Worm (Caenorhabditis elegans) whole organism, young adult: ENCODE data around the gene nhr-272.

Experiments
- B0336.3 ChIP-seq: fragments of 200-800 bp; sonication (Bioruptor generic); IDR thresholded peaks from 2 replicates; pipeline ENCODE4 v1.3.6; 2022; ENCODE audit warnings: missing genetic modification characterization, missing compliant biosample characterization
- C17E4.6 ChIP-seq: fragments of 200-800 bp; sonication (Bioruptor generic); IDR thresholded peaks from 2 replicates; pipeline ENCODE4 v1.3.6; 2022; ENCODE audit warnings: missing genetic modification reagents, missing genetic modification characterization, missing compliant biosample characterization
- F22D6.2 ChIP-seq: sonication (generic microtip); optimal IDR thresholded peaks from 2 replicates; lab custom pipeline; 2016; ENCODE audit warnings: mild to moderate bottlenecking, missing genetic modification characterization, missing compliant biosample characterization
- F33H1.4 ChIP-seq: fragments of 200-800 bp; sonication (Bioruptor generic); IDR thresholded peaks from 2 replicates; pipeline ENCODE4 v1.3.6; 2022; ENCODE audit warnings: missing genetic modification reagents, missing genetic modification characterization, missing compliant biosample characterization
- F37B4.10 ChIP-seq: fragments of 200-800 bp; sonication (Bioruptor generic); IDR thresholded peaks from 2 replicates; pipeline ENCODE4 v1.3.6; 2022; ENCODE audit warnings: missing genetic modification characterization, missing compliant biosample characterization
- F49E8.2 ChIP-seq: sonication (generic microtip); optimal IDR thresholded peaks from 3 replicates; lab custom pipeline; 2017; ENCODE audit warnings: missing genetic modification characterization, mild to moderate bottlenecking, missing compliant biosample characterization, antibody characterized with exemption, moderate library complexity; ENCODE audit not compliant: insufficient read depth
- F52B5.7 ChIP-seq: sonication (generic microtip); optimal IDR thresholded peaks from 2 replicates; lab custom pipeline; 2016; ENCODE audit warnings: mild to moderate bottlenecking, missing genetic modification characterization, missing compliant biosample characterization
- Y56A3A.18 ChIP-seq: fragments of 200-800 bp; sonication (Bioruptor generic); IDR thresholded peaks from 2 replicates; pipeline ENCODE4 v1.3.6; 2022; ENCODE audit warnings: missing genetic modification reagents, missing genetic modification characterization, missing compliant biosample characterization
- Y67H2A.10 ChIP-seq: fragments of 200-800 bp; sonication (Bioruptor generic); conservative IDR thresholded peaks from 2 replicates; pipeline ENCODE4 v1.3.6; 2022; ENCODE audit warnings: missing genetic modification reagents, missing genetic modification characterization, missing compliant biosample characterization
- ama-1 ChIP-seq, 3 experiments: fragments of 150-350 bp in 1 of 3; sonication (generic microtip) in 2 of 3; optimal IDR thresholded peaks; 2 replicates each; lab custom pipeline; 2014 to 2018; ENCODE audit warnings: missing biosample characterization in 2 of 3, missing genetic modification characterization in 2 of 3, missing genetic modification reagents in 2 of 3
- athp-1 ChIP-seq: sonication (generic microtip); optimal IDR thresholded peaks from 2 replicates; lab custom pipeline; 2017; ENCODE audit warnings: mild to moderate bottlenecking, missing genetic modification characterization, missing compliant biosample characterization
- attf-3 ChIP-seq: fragments of 200-800 bp; sonication (Bioruptor generic); conservative IDR thresholded peaks from 2 replicates; pipeline ENCODE4 v1.3.6; 2022; ENCODE audit warnings: missing genetic modification reagents, missing genetic modification characterization, missing compliant biosample characterization
- bed-2 ChIP-seq: fragments of 200-800 bp; sonication (Bioruptor generic); IDR thresholded peaks from 2 replicates; pipeline ENCODE4 v1.3.6; 2022; ENCODE audit warnings: missing genetic modification reagents, missing genetic modification characterization, missing compliant biosample characterization
- cebp-2 ChIP-seq: fragments of 200-800 bp; sonication (Bioruptor generic); IDR thresholded peaks from 2 replicates; pipeline ENCODE4 v1.3.6; 2022; ENCODE audit warnings: missing genetic modification characterization, missing compliant biosample characterization
- dpff-1 ChIP-seq: sonication (generic microtip); optimal IDR thresholded peaks from 2 replicates; lab custom pipeline; 2017; ENCODE audit warnings: mild to moderate bottlenecking, missing genetic modification characterization, missing compliant biosample characterization
- egl-18 ChIP-seq: fragments of 200-800 bp; sonication (Bioruptor generic); IDR thresholded peaks from 2 replicates; pipeline ENCODE4 v1.3.6; 2022; ENCODE audit warnings: missing genetic modification reagents, missing genetic modification characterization, missing compliant biosample characterization
- egrh-3 ChIP-seq: fragments of 200-800 bp; sonication (Bioruptor generic); IDR thresholded peaks from 2 replicates; pipeline ENCODE4 v1.3.6; 2022; ENCODE audit warnings: missing genetic modification reagents, missing genetic modification characterization, missing compliant biosample characterization
- ekl-4 ChIP-seq: fragments of 200-800 bp; sonication (Bioruptor generic); IDR thresholded peaks from 2 replicates; pipeline ENCODE4 v1.3.6; 2022; ENCODE audit warnings: missing genetic modification reagents, missing genetic modification characterization, missing compliant biosample characterization
- ets-4 ChIP-seq: fragments of 200-800 bp; sonication (Bioruptor generic); optimal IDR thresholded peaks from 2 replicates; lab custom pipeline; 2018; ENCODE audit warnings: mild to moderate bottlenecking, missing genetic modification characterization, missing compliant biosample characterization
- him-1 ChIP-seq: sonication (generic microtip); optimal IDR thresholded peaks from 2 replicates; lab custom pipeline; 2016; ENCODE audit warnings: missing genotype, missing genetic modification reagents, missing genetic modification characterization, missing compliant biosample characterization
- hlh-12 ChIP-seq: sonication (generic microtip); optimal IDR thresholded peaks from 2 replicates; lab custom pipeline; 2016; ENCODE audit warnings: missing genetic modification characterization, missing compliant biosample characterization
- hmg-1.2 ChIP-seq: fragments of 200-800 bp; sonication (Bioruptor generic); IDR thresholded peaks from 2 replicates; pipeline ENCODE4 v1.3.6; 2022; ENCODE audit warnings: missing genetic modification reagents, missing genetic modification characterization, missing compliant biosample characterization
- hmg-20 ChIP-seq: fragments of 200-800 bp; sonication (Bioruptor generic); IDR thresholded peaks from 2 replicates; pipeline ENCODE4 v1.3.6; 2022; ENCODE audit warnings: missing genetic modification reagents, missing genetic modification characterization, missing compliant biosample characterization
- hrde-1 ChIP-seq: sonication (generic microtip); optimal IDR thresholded peaks from 2 replicates; lab custom pipeline; 2016; ENCODE audit warnings: missing genetic modification characterization, mild to moderate bottlenecking, missing compliant biosample characterization, moderate library complexity, missing genotype, missing genetic modification reagents, borderline replicate concordance
- hsf-1 ChIP-seq: fragments of 200-800 bp; sonication (Bioruptor generic); IDR thresholded peaks from 2 replicates; pipeline ENCODE4 v1.3.6; 2022; ENCODE audit warnings: missing genetic modification reagents, missing genetic modification characterization, missing compliant biosample characterization
- lin-26 ChIP-seq: fragments of 200-800 bp; sonication (Bioruptor generic); IDR thresholded peaks from 2 replicates; pipeline ENCODE4 v1.3.6; 2022; ENCODE audit warnings: missing genetic modification reagents, missing genetic modification characterization, missing compliant biosample characterization
- lin-54 ChIP-seq: fragments of 200-800 bp; sonication (Bioruptor generic); optimal IDR thresholded peaks from 2 replicates; lab custom pipeline; 2018; ENCODE audit warnings: mild to moderate bottlenecking, missing genetic modification characterization, missing compliant biosample characterization
- lir-1 ChIP-seq: fragments of 200-800 bp; sonication (Bioruptor generic); conservative IDR thresholded peaks from 2 replicates; pipeline ENCODE4 v1.3.6; 2022; ENCODE audit warnings: missing genetic modification reagents, missing genetic modification characterization, missing compliant biosample characterization
- madf-8 ChIP-seq: fragments of 200-800 bp; sonication (Bioruptor generic); conservative IDR thresholded peaks from 2 replicates; pipeline ENCODE4 v1.3.6; 2022; ENCODE audit warnings: missing genetic modification reagents, missing genetic modification characterization, missing compliant biosample characterization
- mcd-1 ChIP-seq: fragments of 200-800 bp; sonication (Bioruptor generic); IDR thresholded peaks from 2 replicates; pipeline ENCODE4 v1.3.6; 2022; ENCODE audit warnings: missing genetic modification reagents, missing genetic modification characterization, missing compliant biosample characterization
- pha-4 ChIP-seq: fragments of 150-350 bp; sonication (generic microtip); optimal IDR thresholded peaks from 2 replicates; lab custom pipeline; 2014; ENCODE audit warnings: missing biosample characterization, missing genetic modification reagents, missing genetic modification characterization
- snpc-1.3 ChIP-seq: sonication (generic microtip); optimal IDR thresholded peaks from 2 replicates; lab custom pipeline; 2017; ENCODE audit warnings: missing genetic modification characterization, mild to moderate bottlenecking, missing compliant biosample characterization, antibody characterized with exemption, moderate library complexity, missing genotype, missing genetic modification reagents; ENCODE audit not compliant: insufficient read depth
- snpc-4 ChIP-seq, 5 experiments: fragments of 150-350 bp in 1 of 5; sonication (generic microtip) in 4 of 5; optimal IDR thresholded peaks; 2 replicates each; lab custom pipeline; 2014 to 2018; ENCODE audit warnings: missing genetic modification characterization in 5 of 5, missing biosample characterization in 3 of 5, antibody characterized with exemption in 2 of 5, mild to moderate bottlenecking in 2 of 5, missing compliant biosample characterization in 2 of 5, missing genotype in 2 of 5, moderate library complexity in 2 of 5, missing genetic modification reagents in 1 of 5
- sptf-2 ChIP-seq: fragments of 200-800 bp; sonication (Bioruptor generic); optimal IDR thresholded peaks from 2 replicates; lab custom pipeline; 2018; ENCODE audit warnings: mild to moderate bottlenecking, missing genetic modification characterization, missing compliant biosample characterization
- tlf-1 ChIP-seq: fragments of 200-800 bp; sonication (Bioruptor generic); optimal IDR thresholded peaks from 2 replicates; lab custom pipeline; 2018; ENCODE audit warnings: mild to moderate bottlenecking, missing genetic modification characterization, missing compliant biosample characterization
- unc-130 ChIP-seq: sonication (generic microtip); optimal IDR thresholded peaks from 2 replicates; lab custom pipeline; 2016; ENCODE audit warnings: missing genetic modification reagents, missing genetic modification characterization, missing compliant biosample characterization
- zim-3 ChIP-seq: sonication (generic microtip); optimal IDR thresholded peaks from 2 replicates; lab custom pipeline; 2017; ENCODE audit warnings: mild to moderate bottlenecking, missing genetic modification characterization, moderate library complexity, missing compliant biosample characterization
- ztf-18 ChIP-seq: sonication (generic microtip); optimal IDR thresholded peaks from 2 replicates; lab custom pipeline; 2016; ENCODE audit warnings: missing genotype, mild to moderate bottlenecking, missing genetic modification characterization, missing compliant biosample characterization
- ztf-28 ChIP-seq: fragments of 200-800 bp; sonication (Bioruptor generic); IDR thresholded peaks from 2 replicates; pipeline ENCODE4 v1.3.6; 2022; ENCODE audit warnings: missing genetic modification reagents, missing genetic modification characterization, missing compliant biosample characterization
- ztf-6 ChIP-seq: fragments of 200-800 bp; sonication (Bioruptor generic); IDR thresholded peaks from 2 replicates; pipeline ENCODE4 v1.3.6; 2022; ENCODE audit warnings: missing genetic modification reagents, missing genetic modification characterization, missing compliant biosample characterization

nhr-272 gene

DNA sequence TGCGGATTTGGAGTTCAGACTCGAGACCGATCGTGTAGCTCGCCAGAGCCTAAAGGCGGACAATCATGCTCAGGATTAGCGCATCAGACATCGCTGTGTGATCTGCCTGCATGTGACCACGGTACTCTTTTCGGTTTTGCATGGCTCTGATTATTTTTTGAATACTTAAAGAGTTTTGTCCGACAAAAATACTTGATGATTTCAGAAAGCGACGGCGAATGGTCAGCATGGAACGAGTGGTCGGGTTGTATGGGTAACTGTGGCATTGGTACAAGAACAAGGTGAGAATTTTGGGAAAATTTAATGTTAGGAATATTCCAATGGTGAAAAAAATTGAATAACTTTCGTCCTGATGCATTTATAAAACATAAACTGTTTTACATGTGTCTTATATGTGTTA, 17.1 kb downstream of the nhr-272 start:
- TF ChIP-seq him-1 (tag; lab: Kevin White, UChicago) = no peak
- TF ChIP-seq F52B5.7 (tag; lab: Kevin White, UChicago) = no peak
- no peak for TF ChIP-seq F37B4.10 (GFP tag; lab: Robert Waterston, UW)

DNA sequence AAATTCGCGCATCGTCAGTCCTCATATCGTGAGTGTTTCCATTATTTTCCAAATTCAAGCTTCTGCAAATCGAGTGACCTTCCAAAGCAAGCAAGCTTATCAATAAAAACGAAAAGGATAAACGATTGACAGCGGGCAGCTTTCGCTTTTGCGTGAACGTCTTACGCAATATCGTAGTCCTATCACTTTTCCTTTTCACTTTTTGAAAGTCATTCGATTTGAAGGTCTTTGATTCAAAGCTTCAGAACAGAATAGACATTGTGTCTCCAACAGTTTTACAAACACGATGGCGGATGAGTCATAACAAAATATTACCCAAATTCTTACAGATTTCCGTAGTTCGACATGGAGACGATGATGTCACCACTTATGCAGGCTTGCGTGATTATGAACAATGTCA, 25.0 kb downstream of the nhr-272 start:
- no peak for TF ChIP-seq F33H1.4 (GFP tag; lab: Robert Waterston, UW)
- no peak for TF ChIP-seq egrh-3 (GFP tag; lab: Robert Waterston, UW)
- TF ChIP-seq unc-130 (GFP tag; lab: Kevin White, UChicago) = no peak
- TF ChIP-seq hmg-20 (GFP tag; lab: Robert Waterston, UW) = no peak
- TF ChIP-seq, all 124 proteins: peak for 0

DNA sequence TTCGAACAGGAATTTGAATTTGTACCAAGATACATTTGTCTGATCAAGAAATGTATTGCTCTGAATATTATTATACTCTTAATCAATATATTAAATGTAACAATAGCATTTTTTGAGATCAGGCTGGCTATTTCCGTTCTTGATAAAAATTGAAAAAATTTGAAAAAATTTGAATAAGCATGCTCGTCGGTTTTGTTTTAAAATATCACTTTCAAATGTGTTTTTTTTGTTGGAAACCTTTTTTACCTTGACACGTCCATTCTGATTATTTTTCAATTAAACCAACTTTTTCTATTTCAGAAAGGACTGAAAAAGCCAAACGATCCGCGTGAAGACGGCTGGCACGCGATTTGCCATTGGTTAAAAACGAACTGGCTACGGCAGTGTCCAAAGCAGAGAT, 26.1 kb downstream of the nhr-272 start, which contains the start of gene adt-1:
Gene adt-1 (plus strand): TSS at position 301 of the 400 bp plus-strand sequence.
- TF ChIP-seq hlh-12 = no peak
- TF ChIP-seq mcd-1 (GFP tag; lab: Robert Waterston, UW) = no peak
- TF ChIP-seq Y67H2A.10 (GFP tag; lab: Robert Waterston, UW) = no peak
- no peak for TF ChIP-seq zim-3 (tag; lab: Kevin White, UChicago)
- no peak for TF ChIP-seq bed-2 (GFP tag; lab: Robert Waterston, UW)
- no peak for TF ChIP-seq lin-26 (GFP tag; lab: Robert Waterston, UW)
- no peak for TF ChIP-seq sptf-2 (GFP tag; lab: Kevin White, UChicago)
- TF ChIP-seq tlf-1 (GFP tag; lab: Kevin White, UChicago) = no peak
- TF ChIP-seq B0336.3 = no peak
- TF ChIP-seq F49E8.2 (tag; lab: Kevin White, UChicago) = no peak

DNA sequence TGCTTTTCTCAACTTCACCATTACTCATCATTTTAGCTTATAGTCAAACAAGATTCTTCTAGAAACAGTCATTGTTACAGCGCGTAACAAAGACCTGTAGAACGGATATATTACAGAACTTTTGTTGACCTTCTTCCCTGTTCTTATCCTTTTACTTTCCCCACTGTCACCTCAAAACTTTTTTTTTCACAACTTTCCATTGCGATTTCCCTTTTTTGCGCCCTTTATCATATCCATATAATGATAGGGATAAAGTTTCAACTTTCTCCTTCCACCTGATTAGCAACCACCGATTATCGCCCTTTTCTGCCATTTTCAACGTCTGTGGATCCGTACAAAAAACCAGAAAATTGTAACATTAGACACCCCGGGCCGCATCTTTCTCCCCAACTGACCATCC, 27.5 kb downstream of the nhr-272 start:
- TF ChIP-seq ztf-28 (GFP tag; lab: Robert Waterston, UW) (no peak), Y56A3A.18 (GFP tag; lab: Robert Waterston, UW) (no peak), C17E4.6 (GFP tag; lab: Robert Waterston, UW) (no peak), cebp-2 (GFP tag; lab: Robert Waterston, UW) (no peak), lin-54 (no peak), ekl-4 (GFP tag; lab: Robert Waterston, UW) (no peak), egl-18 (GFP tag; lab: Robert Waterston, UW) (no peak), B0336.3 (no peak), unc-130 (GFP tag; lab: Kevin White, UChicago) (no peak), attf-3 (GFP tag; lab: Robert Waterston, UW) (no peak), hrde-1 (no peak)

DNA sequence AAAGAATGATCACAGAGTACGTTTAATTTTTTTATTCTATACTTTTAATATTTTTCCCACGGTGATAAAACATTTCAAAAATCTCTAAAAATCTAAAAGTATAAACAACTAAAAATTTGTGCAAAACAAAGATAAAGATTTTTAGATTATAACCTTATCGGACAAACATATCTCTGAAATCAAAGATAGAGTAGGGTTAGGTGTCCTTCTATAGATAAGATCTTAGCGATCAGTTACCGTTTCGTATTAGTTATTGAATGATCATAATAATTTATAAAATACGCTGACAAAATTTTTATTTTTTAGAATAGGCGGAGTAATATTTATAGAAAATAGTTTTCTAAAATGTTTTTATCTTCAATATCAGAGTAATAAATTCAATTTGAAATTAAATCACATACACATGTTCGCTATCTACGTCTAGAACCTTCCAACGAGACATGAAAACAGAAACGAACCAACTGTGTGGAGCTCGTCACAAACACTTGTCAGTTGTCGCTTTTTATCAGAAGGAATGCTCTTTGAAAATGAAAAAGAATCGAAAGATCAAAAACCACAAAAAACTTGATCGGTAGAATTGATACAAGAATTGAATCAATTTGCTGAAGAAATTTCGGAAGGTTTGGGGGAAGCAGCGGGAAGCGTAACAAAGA, 32.9 kb downstream of the nhr-272 start:
- TF ChIP-seq Y67H2A.10 (GFP tag; lab: Robert Waterston, UW) (no peak), ama-1 (optimal IDR thresholded peaks at IDR 0.05; lab: Kevin White, UChicago) (no peak), ama-1 (GFP tag; optimal IDR thresholded peaks at IDR 0.05; lab: Kevin White, UChicago) (no peak), athp-1 (tag; lab: Kevin White, UChicago) (no peak), ztf-6 (no peak), lin-26 (GFP tag; lab: Robert Waterston, UW) (no peak), ets-4 (GFP tag; lab: Kevin White, UChicago) (no peak), madf-8 (GFP tag; lab: Robert Waterston, UW) (no peak), ztf-18 (tag; lab: Kevin White, UChicago) (no peak), lir-1 (no peak), pha-4 (tag; lab: Kevin White, UChicago) (no peak), hsf-1 (0 out of 2 replicates have a peak, but pooled peaks have one; percentile 28), dpff-1 (tag; lab: Kevin White, UChicago) (no peak), hmg-1.2 (GFP tag; lab: Robert Waterston, UW) (no peak), F22D6.2 (no peak), hmg-20 (GFP tag; lab: Robert Waterston, UW) (no peak), snpc-1.3 (no peak), snpc-4 (GFP tag; optimal IDR thresholded peaks at IDR 0.05; lab: Kevin White, UChicago) (no peak), snpc-4 (tag; optimal IDR thresholded peaks at IDR 0.05; lab: Kevin White, UChicago) (no peak)
